Fruit fly (Drosophila melanogaster) whole organism, pupa: ENCODE data around the gene CG42467.

Experiments
- CG13204 ChIP-seq: fragments of 200-800 bp; sonication (Bioruptor generic); optimal IDR thresholded peaks from 2 replicates; lab custom pipeline; 2018; ENCODE audit warnings: missing biosample characterization, mild to moderate bottlenecking, missing genetic modification characterization, moderate library complexity
- CG14655 ChIP-seq: fragments of 200-800 bp; sonication (Bioruptor generic); optimal IDR thresholded peaks from 3 replicates; lab custom pipeline; 2017; ENCODE audit warnings: mild to moderate bottlenecking, missing biosample characterization, missing genetic modification reagents, missing genetic modification characterization
- CG17806 ChIP-seq: fragments of 200-800 bp; sonication (Bioruptor generic); optimal IDR thresholded peaks from 2 replicates; lab custom pipeline; 2018; ENCODE audit warnings: missing biosample characterization, mild to moderate bottlenecking, missing genetic modification characterization, moderate library complexity
- CG32121 ChIP-seq: fragments of 200-800 bp; sonication (Bioruptor generic); IDR thresholded peaks from 2 replicates; pipeline ENCODE4 v1.3.6; 2022; ENCODE audit warnings: missing biosample characterization, missing genetic modification characterization
- CG8159 ChIP-seq: fragments of 200-800 bp; sonication (Bioruptor generic); optimal IDR thresholded peaks from 3 replicates; lab custom pipeline; 2018; ENCODE audit warnings: missing biosample characterization, mild to moderate bottlenecking, missing genetic modification characterization, moderate library complexity
- CG8301 ChIP-seq: fragments of 200-800 bp; sonication (Bioruptor generic); optimal IDR thresholded peaks from 2 replicates; lab custom pipeline; 2018; ENCODE audit warnings: missing biosample characterization, mild to moderate bottlenecking, missing genetic modification characterization
- CG9948 ChIP-seq: fragments of 200-800 bp; sonication (Bioruptor generic); optimal IDR thresholded peaks from 2 replicates; lab custom pipeline; 2018; ENCODE audit warnings: missing biosample characterization, mild to moderate bottlenecking, missing genetic modification characterization, moderate library complexity
- EcR ChIP-seq: fragments of 200-800 bp; sonication (Bioruptor generic); optimal IDR thresholded peaks from 3 replicates; lab custom pipeline; 2019; ENCODE audit warnings: missing biosample characterization, missing genetic modification characterization, mild to moderate bottlenecking, moderate library complexity, missing genetic modification reagents
- Ets98B ChIP-seq: fragments of 200-800 bp; sonication (Bioruptor generic); IDR thresholded peaks from 2 replicates; pipeline ENCODE4 v1.3.6; 2022; ENCODE audit warnings: missing biosample characterization, missing genetic modification characterization
- Pif1A ChIP-seq: fragments of 200-800 bp; sonication (Bioruptor generic); optimal IDR thresholded peaks from 3 replicates; lab custom pipeline; 2016; ENCODE audit warnings: missing biosample characterization, missing genetic modification characterization
- Snoo ChIP-seq: fragments of 200-800 bp; sonication (Bioruptor generic); optimal IDR thresholded peaks from 3 replicates; lab custom pipeline; 2017; ENCODE audit warnings: missing biosample characterization, mild to moderate bottlenecking, missing genetic modification characterization, inconsistent platforms
- fd96Ca ChIP-seq: fragments of 200-800 bp; sonication (Bioruptor generic); IDR thresholded peaks from 3 replicates; pipeline ENCODE4 v1.3.6; 2022; ENCODE audit warnings: missing biosample characterization, missing genetic modification characterization
- gl ChIP-seq: fragments of 200-800 bp; sonication (Bioruptor generic); optimal IDR thresholded peaks from 2 replicates; lab custom pipeline; 2018; ENCODE audit warnings: missing biosample characterization, mild to moderate bottlenecking, missing genetic modification characterization

DNA sequence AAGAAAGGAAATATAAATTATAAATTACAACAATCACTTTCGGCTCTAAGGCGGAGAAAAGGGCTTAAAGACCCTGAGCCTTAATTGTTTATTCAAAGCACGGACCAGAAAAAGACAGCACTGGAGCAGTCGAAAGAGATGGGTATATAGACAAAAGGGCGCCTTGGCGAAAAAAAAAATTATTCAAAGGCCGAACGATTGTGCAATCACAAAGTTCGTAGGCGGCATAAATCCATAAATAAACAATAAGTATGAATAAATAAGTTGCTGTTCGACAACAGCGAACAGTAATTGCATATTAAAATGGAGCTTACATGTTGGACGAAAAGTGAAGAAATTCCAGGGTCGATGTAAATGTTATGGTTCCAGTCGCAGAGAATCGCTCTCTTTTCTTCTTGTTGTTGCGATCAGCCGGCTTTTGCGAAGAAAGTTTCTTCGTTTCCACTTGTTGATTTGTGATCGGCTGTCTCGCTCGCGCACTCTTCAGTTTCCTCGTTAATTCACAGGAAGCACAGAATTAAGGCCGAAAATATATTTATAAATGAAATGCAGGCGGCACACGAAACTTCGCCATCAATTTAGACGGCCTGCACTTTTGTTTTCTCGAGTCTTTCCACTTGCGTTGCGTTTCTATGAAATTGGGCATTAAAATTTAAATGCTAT lies 46.0 kb upstream of the CG42467 start:
- TF ChIP-seq CG17806 (tag; lab: Kevin White, UChicago) (no peak), Snoo (tag; lab: Kevin White, UChicago) (no peak), CG8159 (tag; lab: Kevin White, UChicago) (no peak), CG13204 (no peak), Ets98B (GFP tag; lab: Robert Waterston, UW) (no peak), gl (tag; lab: Kevin White, UChicago) (no peak), fd96Ca (GFP tag; lab: Robert Waterston, UW) (no peak), CG9948 (tag; lab: Kevin White, UChicago) (no peak), CG32121 (no peak), EcR (GFP tag; lab: Kevin White, UChicago) (no peak), CG8301 (tag; lab: Kevin White, UChicago) (no peak), CG14655 (GFP tag; lab: Kevin White, UChicago) (no peak), Pif1A (no peak)
